Worm (Caenorhabditis elegans) whole organism, L1 larva: Measurements from ENCODE around the gene srxa-13.

Experiments
- C04F5.9 ChIP-seq: sonication (generic microtip); optimal IDR thresholded peaks from 2 replicates; lab custom pipeline; 2016; ENCODE audit warnings: missing genetic modification characterization, missing compliant biosample characterization
- C16A3.4 ChIP-seq: fragments of 150-350 bp; optimal IDR thresholded peaks from 2 replicates; lab custom pipeline; 2014; ENCODE audit warnings: missing biosample characterization, missing genetic modification characterization
- C34B4.2 ChIP-seq: sonication (generic microtip); optimal IDR thresholded peaks from 2 replicates; lab custom pipeline; 2017; ENCODE audit warnings: mild to moderate bottlenecking, missing genetic modification characterization, missing compliant biosample characterization
- Y116A8C.19 ChIP-seq: sonication (generic microtip); optimal IDR thresholded peaks from 2 replicates; lab custom pipeline; 2016; ENCODE audit warnings: missing compliant biosample characterization, missing genetic modification characterization, borderline replicate concordance
- ama-1 ChIP-seq: fragments of 150-350 bp; optimal IDR thresholded peaks from 2 replicates; lab custom pipeline; 2014
- blmp-1 ChIP-seq: fragments of 150-350 bp; optimal IDR thresholded peaks from 2 replicates; lab custom pipeline; 2014; ENCODE audit warnings: missing biosample characterization, missing genetic modification characterization
- ceh-82 ChIP-seq, 3 experiments: fragments of 150-350 bp in 1 of 3; sonication (generic microtip) in 2 of 3; optimal IDR thresholded peaks; 2 replicates each; lab custom pipeline; 2014 to 2017; ENCODE audit warnings: missing biosample characterization in 3 of 3, missing genetic modification characterization in 3 of 3
- ceh-88 ChIP-seq: fragments of 200-800 bp; sonication (Bioruptor generic); IDR thresholded peaks from 2 replicates; pipeline ENCODE4 v1.3.6; 2022; ENCODE audit warnings: missing genetic modification characterization, missing compliant biosample characterization
- ces-1 ChIP-seq: fragments of 150-350 bp; optimal IDR thresholded peaks from 2 replicates; lab custom pipeline; 2014; ENCODE audit warnings: missing biosample characterization, missing genetic modification reagents, missing genetic modification characterization
- dpl-1 ChIP-seq, 3 experiments: fragments of 150-350 bp in 2 of 3; sonication (generic microtip) in 1 of 3; optimal IDR thresholded peaks; 2 replicates each; lab custom pipeline; 2014 to 2017; ENCODE audit warnings: missing biosample characterization in 3 of 3, missing genetic modification characterization in 3 of 3, missing genetic modification reagents in 3 of 3
- efl-1 ChIP-seq, 4 experiments: fragments of 150-350 bp; optimal IDR thresholded peaks in 3 of 4; peaks in 1 of 4; 1 replicate in 1 of 4; 2 replicates in 3 of 4; lab custom pipeline; 2014; ENCODE audit warnings: missing biosample characterization in 2 of 4, missing genetic modification characterization in 2 of 4, missing genetic modification reagents in 2 of 4
- egl-13 ChIP-seq: sonication (generic microtip); optimal IDR thresholded peaks from 2 replicates; lab custom pipeline; 2016; ENCODE audit warnings: missing genotype, missing genetic modification reagents, missing genetic modification characterization, missing compliant biosample characterization
- egl-27 ChIP-seq, 2 experiments: fragments of 150-350 bp in 1 of 2; sonication (generic microtip); optimal IDR thresholded peaks; 3 replicates each; lab custom pipeline; 2017 to 2018; ENCODE audit warnings: missing biosample characterization in 2 of 2, missing genetic modification characterization in 2 of 2, missing genetic modification reagents in 2 of 2
- elt-2 ChIP-seq: sonication (generic microtip); optimal IDR thresholded peaks from 2 replicates; lab custom pipeline; 2016; ENCODE audit warnings: missing genetic modification characterization, mild to moderate bottlenecking, inconsistent platforms, missing compliant biosample characterization, missing genetic modification reagents
- elt-3 ChIP-seq, 6 experiments: fragments of 150-350 bp in 1 of 6; sonication (generic microtip); optimal IDR thresholded peaks; 2 replicates each; lab custom pipeline; 2017 to 2018; ENCODE audit warnings: missing biosample characterization in 6 of 6, missing genetic modification characterization in 6 of 6, inconsistent platforms in 1 of 6
- ets-5 ChIP-seq: fragments of 200-800 bp; sonication (Bioruptor generic); IDR thresholded peaks from 2 replicates; pipeline ENCODE4 v1.3.6; 2022; ENCODE audit warnings: missing genetic modification characterization, missing compliant biosample characterization
- fkh-4 ChIP-seq: sonication (generic microtip); optimal IDR thresholded peaks from 2 replicates; lab custom pipeline; 2016; ENCODE audit warnings: missing compliant biosample characterization, missing genetic modification characterization, borderline replicate concordance
- fos-1 ChIP-seq: fragments of 150-350 bp; optimal IDR thresholded peaks from 2 replicates; lab custom pipeline; 2014; ENCODE audit warnings: missing biosample characterization, missing genetic modification characterization
- hlh-4 ChIP-seq: sonication (generic microtip); optimal IDR thresholded peaks from 2 replicates; lab custom pipeline; 2016; ENCODE audit warnings: mild to moderate bottlenecking, missing genetic modification characterization, missing compliant biosample characterization
- lin-13 ChIP-seq: fragments of 150-350 bp; optimal IDR thresholded peaks from 2 replicates; lab custom pipeline; 2014; ENCODE audit warnings: missing biosample characterization, missing genetic modification reagents, missing genetic modification characterization
- lin-14 ChIP-seq: fragments of 200-800 bp; sonication (Bioruptor generic); optimal IDR thresholded peaks from 2 replicates; lab custom pipeline; 2018; ENCODE audit warnings: mild to moderate bottlenecking, missing genetic modification characterization, moderate library complexity, missing compliant biosample characterization
- lin-35 ChIP-seq, 2 experiments: fragments of 150-350 bp; optimal IDR thresholded peaks; 2 replicates each; lab custom pipeline; 2014; ENCODE audit warnings: missing biosample characterization in 2 of 2, missing genetic modification characterization in 2 of 2, missing genetic modification reagents in 2 of 2
- lsy-2 ChIP-seq, 2 experiments: fragments of 150-350 bp; optimal IDR thresholded peaks; 2 replicates each; lab custom pipeline; 2014; ENCODE audit warnings: missing biosample characterization in 2 of 2, missing genetic modification characterization in 2 of 2
- mef-2 ChIP-seq: fragments of 150-350 bp; optimal IDR thresholded peaks from 2 replicates; lab custom pipeline; 2014; ENCODE audit warnings: missing biosample characterization, missing genetic modification characterization
- mep-1 ChIP-seq: fragments of 150-350 bp; optimal IDR thresholded peaks from 2 replicates; lab custom pipeline; 2014; ENCODE audit warnings: missing biosample characterization, missing genetic modification characterization
- nhr-19 ChIP-seq: fragments of 200-800 bp; sonication (Bioruptor generic); conservative IDR thresholded peaks from 2 replicates; pipeline ENCODE4 v1.3.6; 2022; ENCODE audit warnings: missing genetic modification characterization, missing compliant biosample characterization
- nhr-237 ChIP-seq: fragments of 150-350 bp; optimal IDR thresholded peaks from 2 replicates; lab custom pipeline; 2014; ENCODE audit warnings: missing biosample characterization, missing genetic modification characterization
- nhr-28 ChIP-seq: fragments of 150-350 bp; optimal IDR thresholded peaks from 2 replicates; lab custom pipeline; 2014; ENCODE audit warnings: missing biosample characterization, missing genetic modification characterization
- nhr-77 ChIP-seq: fragments of 150-350 bp; optimal IDR thresholded peaks from 2 replicates; lab custom pipeline; 2014; ENCODE audit warnings: missing biosample characterization, missing genetic modification characterization
- nhr-85 ChIP-seq: sonication (generic microtip); peaks from one replicate; lab custom pipeline; 2016; ENCODE audit warnings: missing genetic modification characterization, inconsistent platforms, missing compliant biosample characterization
- pag-3 ChIP-seq: sonication (generic microtip); optimal IDR thresholded peaks from 2 replicates; lab custom pipeline; 2017; ENCODE audit warnings: missing genetic modification characterization, mild to moderate bottlenecking, missing compliant biosample characterization, antibody characterized with exemption, borderline replicate concordance; ENCODE audit not compliant: insufficient read depth
- pax-3 ChIP-seq: fragments of 200-800 bp; sonication (Bioruptor generic); optimal IDR thresholded peaks from 2 replicates; lab custom pipeline; 2018; ENCODE audit warnings: mild to moderate bottlenecking, missing genetic modification characterization, moderate library complexity, missing compliant biosample characterization
- rnt-1 ChIP-seq: sonication (generic microtip); optimal IDR thresholded peaks from 2 replicates; lab custom pipeline; 2016; ENCODE audit warnings: mild to moderate bottlenecking, missing genetic modification characterization, moderate library complexity, missing compliant biosample characterization
- skn-1 ChIP-seq: fragments of 150-350 bp; optimal IDR thresholded peaks from 2 replicates; lab custom pipeline; 2014; ENCODE audit warnings: missing biosample characterization, missing genetic modification characterization
- snu-23 ChIP-seq: sonication (generic microtip); optimal IDR thresholded peaks from 2 replicates; lab custom pipeline; 2016; ENCODE audit warnings: missing genetic modification characterization, missing compliant biosample characterization
- sox-4 ChIP-seq: sonication (generic microtip); optimal IDR thresholded peaks from 2 replicates; lab custom pipeline; 2016; ENCODE audit warnings: missing genetic modification characterization, missing compliant biosample characterization
- swsn-7 ChIP-seq: sonication (generic microtip); optimal IDR thresholded peaks from 2 replicates; lab custom pipeline; 2016; ENCODE audit warnings: missing genetic modification characterization, missing compliant biosample characterization
- tbx-2 ChIP-seq: sonication (generic microtip); optimal IDR thresholded peaks from 2 replicates; lab custom pipeline; 2016; ENCODE audit warnings: missing genetic modification characterization, missing compliant biosample characterization
- unc-130 ChIP-seq: fragments of 150-350 bp; optimal IDR thresholded peaks from 2 replicates; lab custom pipeline; 2017; ENCODE audit warnings: missing biosample characterization, missing genetic modification characterization, inconsistent platforms
- xbp-1 ChIP-seq: sonication (generic microtip); optimal IDR thresholded peaks from 2 replicates; lab custom pipeline; 2016; ENCODE audit warnings: missing genetic modification characterization, missing compliant biosample characterization
- zip-4 ChIP-seq: fragments of 200-800 bp; sonication (Bioruptor generic); optimal IDR thresholded peaks from 2 replicates; lab custom pipeline; 2018; ENCODE audit warnings: mild to moderate bottlenecking, missing genetic modification characterization, moderate library complexity, missing compliant biosample characterization
- ztf-4 ChIP-seq: fragments of 150-350 bp; optimal IDR thresholded peaks from 2 replicates; lab custom pipeline; 2014; ENCODE audit warnings: missing biosample characterization, missing genetic modification characterization

The srxa-13 gene

ce11 chrV:13929503-13929902 is at the start of gene srxa-13:
Gene srxa-13, plus strand, starts transcription at chrV:13929803.
- TF ChIP-seq pag-3 (no peak), egl-13 (tag; lab: Kevin White, UChicago) (no peak), swsn-7 (no peak), hlh-4 (no peak), nhr-237 (tag; lab: Kevin White, UChicago) (no peak), nhr-19 (GFP tag; lab: Robert Waterston, UW) (no peak)

DNA sequence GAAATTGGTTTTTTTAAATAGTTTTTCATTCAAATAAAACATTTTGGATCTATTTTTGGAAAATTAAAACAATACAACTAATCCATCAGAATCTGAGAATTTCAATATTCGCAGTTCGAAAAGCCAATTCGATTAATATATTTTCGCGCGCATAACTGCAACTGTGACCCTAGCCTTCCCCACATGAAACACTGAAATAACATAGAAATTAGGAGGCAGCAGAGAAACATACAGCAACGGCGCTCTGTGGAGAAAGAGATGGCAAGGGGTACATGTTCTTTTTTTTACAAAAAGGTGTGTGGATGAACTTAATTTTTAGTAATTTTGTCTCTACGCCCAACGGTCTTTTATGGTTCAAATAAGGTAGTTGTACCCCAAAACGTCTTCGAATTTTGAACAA is 49.4 kb upstream of the srxa-13 start:
- TF ChIP-seq lin-13 (no peak), ztf-4 (tag; lab: Kevin White, UChicago) (no peak), ceh-88 (GFP tag; lab: Robert Waterston, UW) (no peak), elt-2 (tag; lab: Kevin White, UChicago) (no peak), nhr-85 (no peak), ceh-82 (tag; optimal IDR thresholded peaks at IDR 0.05; lab: Kevin White, UChicago) (no peak), lin-14 (GFP tag; lab: Kevin White, UChicago) (peak; percentile 58), snu-23 (GFP tag; lab: Kevin White, UChicago) (peak; percentile 15), Y116A8C.19 (tag; lab: Kevin White, UChicago) (no peak), ets-5 (GFP tag; lab: Robert Waterston, UW) (no peak), nhr-237 (tag; lab: Kevin White, UChicago) (no peak), sox-4 (tag; lab: Kevin White, UChicago) (no peak), hlh-4 (no peak), zip-4 (GFP tag; lab: Kevin White, UChicago) (no peak), efl-1 (optimal IDR thresholded peaks at IDR 0.05; lab: Kevin White, UChicago) (peak; percentile 39 to 54), efl-1 (GFP tag; optimal IDR thresholded peaks at IDR 0.05 in 1 of 2; lab: Kevin White, UChicago) (peak; percentile 57 to 87), fos-1 (tag; lab: Kevin White, UChicago) (no peak), lsy-2 (tag; optimal IDR thresholded peaks at IDR 0.05; lab: Kevin White, UChicago) (peak in 1 of 2 experiments; percentile 41), rnt-1 (tag; lab: Kevin White, UChicago) (peak; percentile 3), egl-27 (tag; optimal IDR thresholded peaks at IDR 0.05; lab: Kevin White, UChicago) (no peak), C16A3.4 (no peak), ama-1 (lab: Kevin White, UChicago) (no peak), C34B4.2 (no peak), lin-35 (GFP tag; optimal IDR thresholded peaks at IDR 0.05; lab: Kevin White, UChicago) (peak; percentile 19 to 55), blmp-1 (tag; lab: Kevin White, UChicago) (peak; percentile 4), dpl-1 (GFP tag; optimal IDR thresholded peaks at IDR 0.05; lab: Kevin White, UChicago) (peak; percentile 6 to 62 (median 56)), xbp-1 (no peak), nhr-28 (no peak), ces-1 (GFP tag; lab: Kevin White, UChicago) (no peak)

- TF ChIP-seq C16A3.4 = no peak
- no peak for TF ChIP-seq elt-3 (tag; optimal IDR thresholded peaks at IDR 0.05; lab: Kevin White, UChicago)
- TF ChIP-seq nhr-85 = no peak
- no peak for TF ChIP-seq ces-1 (GFP tag; lab: Kevin White, UChicago)
- TF ChIP-seq tbx-2 (tag; lab: Kevin White, UChicago) = no peak
- TF ChIP-seq unc-130 (tag; lab: Kevin White, UChicago) = no peak
- no peak for TF ChIP-seq fkh-4 (tag; lab: Kevin White, UChicago)
- TF ChIP-seq swsn-7 = no peak
- TF ChIP-seq C04F5.9 = no peak
- TF ChIP-seq rnt-1 (tag; lab: Kevin White, UChicago) = no peak
- TF ChIP-seq ama-1 (lab: Kevin White, UChicago) = no peak
- no peak for TF ChIP-seq pax-3 (tag; lab: Kevin White, UChicago)
- TF ChIP-seq skn-1 (tag; lab: Kevin White, UChicago) = no peak
- TF ChIP-seq mef-2 (tag; lab: Kevin White, UChicago) = no peak
- TF ChIP-seq nhr-77 (tag; lab: Kevin White, UChicago) = no peak
- no peak for TF ChIP-seq mep-1 (tag; lab: Kevin White, UChicago)
- TF ChIP-seq, all 84 proteins: peak for 0
These were observed 49.0 kb upstream of the srxa-13 start, which contains the start of gene T22G5.3 for ce11 chrV:13880607-13881006. Gene T22G5.3, plus strand, starts transcription at chrV:13880907.
